Worm (Caenorhabditis elegans) whole organism, mixed stage, embryonic: Measurements from ENCODE around the gene C49C3.15.

ENCODE experiments used
- ceh-39 ChIP-seq: fragments of 150-350 bp; optimal IDR thresholded peaks from 2 replicates; lab custom pipeline; 2014; ENCODE audit warnings: missing biosample characterization, missing genetic modification characterization
- ceh-43 ChIP-seq: fragments of 200-800 bp; sonication (Bioruptor generic); optimal IDR thresholded peaks from 2 replicates; lab custom pipeline; 2018; ENCODE audit warnings: mild to moderate bottlenecking, missing genetic modification characterization, moderate library complexity, missing compliant biosample characterization
- lin-13 ChIP-seq: fragments of 150-350 bp; optimal IDR thresholded peaks from 2 replicates; lab custom pipeline; 2014; ENCODE audit warnings: missing biosample characterization, missing genetic modification characterization
- mab-5 ChIP-seq: fragments of 150-350 bp; optimal IDR thresholded peaks from 2 replicates; lab custom pipeline; 2014; ENCODE audit warnings: missing biosample characterization, missing genetic modification characterization
- nhr-237 ChIP-seq: fragments of 150-350 bp; optimal IDR thresholded peaks from 2 replicates; lab custom pipeline; 2014; ENCODE audit warnings: missing biosample characterization, missing genetic modification characterization
- sptf-1 ChIP-seq: sonication (generic microtip); optimal IDR thresholded peaks from 2 replicates; lab custom pipeline; 2017; ENCODE audit warnings: mild to moderate bottlenecking, missing genetic modification characterization, moderate library complexity, missing compliant biosample characterization
- tbx-8 ChIP-seq: fragments of 200-800 bp; sonication (Bioruptor generic); optimal IDR thresholded peaks from 2 replicates; lab custom pipeline; 2018; ENCODE audit warnings: mild to moderate bottlenecking, missing genetic modification characterization, moderate library complexity, missing compliant biosample characterization
- unc-62 ChIP-seq: fragments of 150-350 bp; optimal IDR thresholded peaks from 2 replicates; lab custom pipeline; 2014; ENCODE audit warnings: missing biosample characterization, missing genetic modification reagents, missing genetic modification characterization

ce11 chrIV:17294489-17294888, 39.5 kb upstream of the C49C3.15 start, which contains the start of gene T28F3.5:
- TF ChIP-seq mab-5 (no peak), unc-62 (GFP tag; lab: Kevin White, UChicago) (no peak), sptf-1 (tag; lab: Kevin White, UChicago) (no peak), tbx-8 (GFP tag; lab: Kevin White, UChicago) (no peak), lin-13 (tag; lab: Kevin White, UChicago) (no peak), nhr-237 (tag; lab: Kevin White, UChicago) (no peak), ceh-43 (GFP tag; lab: Kevin White, UChicago) (no peak), ceh-39 (tag; lab: Kevin White, UChicago) (no peak)
